Worm (Caenorhabditis elegans) whole organism, L1 larva: ENCODE results near the gene F17A9.4.
A peak's percentile ranks its signal among the peaks of the same experiment; 100 is the strongest.

ENCODE experiments used
- C04F5.9 ChIP-seq: sonication (generic microtip); optimal IDR thresholded peaks from 2 replicates; lab custom pipeline; 2016; ENCODE audit warnings: missing genetic modification characterization, missing compliant biosample characterization
- F16B12.6 ChIP-seq: fragments of 150-350 bp; optimal IDR thresholded peaks from 2 replicates; lab custom pipeline; 2014; ENCODE audit warnings: missing biosample characterization, missing genetic modification characterization
- alr-1 ChIP-seq: fragments of 200-800 bp; sonication (Bioruptor generic); optimal IDR thresholded peaks from 2 replicates; lab custom pipeline; 2018; ENCODE audit warnings: borderline replicate concordance, mild to moderate bottlenecking, missing genetic modification characterization, missing compliant biosample characterization
- aly-2 ChIP-seq: fragments of 150-350 bp; optimal IDR thresholded peaks from 2 replicates; lab custom pipeline; 2014; ENCODE audit warnings: missing biosample characterization, missing genetic modification characterization
- ama-1 ChIP-seq: fragments of 150-350 bp; optimal IDR thresholded peaks from 2 replicates; lab custom pipeline; 2014
- blmp-1 ChIP-seq: fragments of 150-350 bp; optimal IDR thresholded peaks from 2 replicates; lab custom pipeline; 2014; ENCODE audit warnings: missing biosample characterization, missing genetic modification characterization
- ceh-63 ChIP-seq: fragments of 200-800 bp; sonication (Bioruptor generic); optimal IDR thresholded peaks from 2 replicates; lab custom pipeline; 2018; ENCODE audit warnings: mild to moderate bottlenecking, missing genetic modification characterization, missing compliant biosample characterization
- ceh-8 ChIP-seq: fragments of 200-800 bp; sonication (Bioruptor generic); optimal IDR thresholded peaks from 2 replicates; lab custom pipeline; 2018; ENCODE audit warnings: mild to moderate bottlenecking, missing genetic modification characterization, moderate library complexity, missing compliant biosample characterization
- ceh-88 ChIP-seq: fragments of 200-800 bp; sonication (Bioruptor generic); IDR thresholded peaks from 2 replicates; pipeline ENCODE4 v1.3.6; 2022; ENCODE audit warnings: missing genetic modification characterization, missing compliant biosample characterization
- ceh-90 ChIP-seq: sonication (generic microtip); optimal IDR thresholded peaks from 2 replicates; lab custom pipeline; 2016; ENCODE audit warnings: missing genetic modification characterization, missing compliant biosample characterization
- ces-1 ChIP-seq: fragments of 150-350 bp; optimal IDR thresholded peaks from 2 replicates; lab custom pipeline; 2014; ENCODE audit warnings: missing biosample characterization, missing genetic modification reagents, missing genetic modification characterization
- efl-1 ChIP-seq, 4 experiments: fragments of 150-350 bp; optimal IDR thresholded peaks in 3 of 4; peaks in 1 of 4; 1 replicate in 1 of 4; 2 replicates in 3 of 4; lab custom pipeline; 2014; ENCODE audit warnings: missing biosample characterization in 2 of 4, missing genetic modification characterization in 2 of 4, missing genetic modification reagents in 2 of 4
- efl-3 ChIP-seq: fragments of 200-800 bp; sonication (Bioruptor generic); optimal IDR thresholded peaks from 2 replicates; lab custom pipeline; 2018; ENCODE audit warnings: mild to moderate bottlenecking, missing genetic modification characterization, missing compliant biosample characterization
- elt-2 ChIP-seq: sonication (generic microtip); optimal IDR thresholded peaks from 2 replicates; lab custom pipeline; 2016; ENCODE audit warnings: missing genetic modification characterization, mild to moderate bottlenecking, inconsistent platforms, missing compliant biosample characterization, missing genetic modification reagents
- ets-5 ChIP-seq: fragments of 200-800 bp; sonication (Bioruptor generic); IDR thresholded peaks from 2 replicates; pipeline ENCODE4 v1.3.6; 2022; ENCODE audit warnings: missing genetic modification characterization, missing compliant biosample characterization
- fkh-10 ChIP-seq: sonication (generic microtip); optimal IDR thresholded peaks from 2 replicates; lab custom pipeline; 2017; ENCODE audit warnings: missing biosample characterization, missing genetic modification reagents, missing genetic modification characterization
- fkh-4 ChIP-seq: sonication (generic microtip); optimal IDR thresholded peaks from 2 replicates; lab custom pipeline; 2016; ENCODE audit warnings: missing compliant biosample characterization, missing genetic modification characterization, borderline replicate concordance
- grh-1 ChIP-seq: fragments of 200-800 bp; sonication (Bioruptor generic); IDR thresholded peaks from 2 replicates; pipeline ENCODE4 v1.3.6; 2022; ENCODE audit warnings: missing genetic modification reagents, missing genetic modification characterization, missing compliant biosample characterization
- hlh-17 ChIP-seq: fragments of 200-800 bp; sonication (Bioruptor generic); optimal IDR thresholded peaks from 2 replicates; lab custom pipeline; 2018; ENCODE audit warnings: missing genetic modification characterization, mild to moderate bottlenecking, missing compliant biosample characterization, moderate library complexity, borderline replicate concordance
- irx-1 ChIP-seq: sonication (generic microtip); optimal IDR thresholded peaks from 2 replicates; lab custom pipeline; 2016; ENCODE audit warnings: missing genetic modification characterization, missing compliant biosample characterization
- isw-1 ChIP-seq: fragments of 200-800 bp; sonication (Bioruptor generic); IDR thresholded peaks from 2 replicates; pipeline ENCODE4 v1.3.6; 2022; ENCODE audit warnings: missing genetic modification characterization, missing compliant biosample characterization
- jun-1 ChIP-seq: fragments of 150-350 bp; optimal IDR thresholded peaks from 2 replicates; lab custom pipeline; 2014; ENCODE audit warnings: missing biosample characterization, missing genetic modification reagents, missing genetic modification characterization
- lin-15B ChIP-seq: fragments of 150-350 bp; sonication (generic microtip); optimal IDR thresholded peaks from 3 replicates; lab custom pipeline; 2014; ENCODE audit warnings: missing biosample characterization, missing genetic modification characterization
- lir-3 ChIP-seq: sonication (generic microtip); optimal IDR thresholded peaks from 2 replicates; lab custom pipeline; 2016; ENCODE audit warnings: mild to moderate bottlenecking, missing genetic modification characterization, moderate library complexity, missing compliant biosample characterization; ENCODE audit not compliant: poor library complexity
- mdl-1 ChIP-seq, 2 experiments: fragments of 150-350 bp; optimal IDR thresholded peaks; 2 replicates each; lab custom pipeline; 2014 to 2017; ENCODE audit warnings: missing biosample characterization in 2 of 2, missing genetic modification characterization in 2 of 2, inconsistent platforms in 1 of 2
- nhr-20 ChIP-seq: sonication (generic microtip); optimal IDR thresholded peaks from 2 replicates; lab custom pipeline; 2016; ENCODE audit warnings: mild to moderate bottlenecking, missing genetic modification characterization, missing compliant biosample characterization
- nhr-28 ChIP-seq: fragments of 150-350 bp; optimal IDR thresholded peaks from 2 replicates; lab custom pipeline; 2014; ENCODE audit warnings: missing biosample characterization, missing genetic modification characterization
- nhr-47 ChIP-seq: sonication (generic microtip); optimal IDR thresholded peaks from 2 replicates; lab custom pipeline; 2016; ENCODE audit warnings: mild to moderate bottlenecking, missing genetic modification characterization, moderate library complexity, missing compliant biosample characterization
- nhr-71 ChIP-seq: sonication (generic microtip); optimal IDR thresholded peaks from 2 replicates; lab custom pipeline; 2016; ENCODE audit warnings: mild to moderate bottlenecking, missing genetic modification characterization, moderate library complexity, missing compliant biosample characterization
- nhr-76 ChIP-seq: sonication (generic microtip); optimal IDR thresholded peaks from 2 replicates; lab custom pipeline; 2017; ENCODE audit warnings: missing biosample characterization, missing genetic modification characterization
- nhr-77 ChIP-seq: fragments of 150-350 bp; optimal IDR thresholded peaks from 2 replicates; lab custom pipeline; 2014; ENCODE audit warnings: missing biosample characterization, missing genetic modification characterization
- nhr-84 ChIP-seq: sonication (generic microtip); optimal IDR thresholded peaks from 2 replicates; lab custom pipeline; 2017; ENCODE audit warnings: missing biosample characterization, missing genetic modification characterization
- nhr-85 ChIP-seq: sonication (generic microtip); peaks from one replicate; lab custom pipeline; 2016; ENCODE audit warnings: missing genetic modification characterization, inconsistent platforms, missing compliant biosample characterization
- nhr-90 ChIP-seq: sonication (generic microtip); optimal IDR thresholded peaks from 2 replicates; lab custom pipeline; 2016; ENCODE audit warnings: mild to moderate bottlenecking, missing genetic modification characterization, missing compliant biosample characterization; ENCODE audit not compliant: poor library complexity
- pax-3 ChIP-seq: fragments of 200-800 bp; sonication (Bioruptor generic); optimal IDR thresholded peaks from 2 replicates; lab custom pipeline; 2018; ENCODE audit warnings: mild to moderate bottlenecking, missing genetic modification characterization, moderate library complexity, missing compliant biosample characterization
- rnt-1 ChIP-seq: sonication (generic microtip); optimal IDR thresholded peaks from 2 replicates; lab custom pipeline; 2016; ENCODE audit warnings: mild to moderate bottlenecking, missing genetic modification characterization, moderate library complexity, missing compliant biosample characterization
- skn-1 ChIP-seq: fragments of 150-350 bp; optimal IDR thresholded peaks from 2 replicates; lab custom pipeline; 2014; ENCODE audit warnings: missing biosample characterization, missing genetic modification characterization
- snu-23 ChIP-seq: sonication (generic microtip); optimal IDR thresholded peaks from 2 replicates; lab custom pipeline; 2016; ENCODE audit warnings: missing genetic modification characterization, missing compliant biosample characterization
- sptf-1 ChIP-seq: fragments of 150-350 bp; optimal IDR thresholded peaks from 2 replicates; lab custom pipeline; 2014; ENCODE audit warnings: missing biosample characterization, missing genetic modification characterization
- unc-130 ChIP-seq: fragments of 150-350 bp; optimal IDR thresholded peaks from 2 replicates; lab custom pipeline; 2017; ENCODE audit warnings: missing biosample characterization, missing genetic modification characterization, inconsistent platforms
- unc-30 ChIP-seq: sonication (generic microtip); optimal IDR thresholded peaks from 2 replicates; lab custom pipeline; 2017; ENCODE audit warnings: missing biosample characterization, missing genetic modification characterization
- unc-62 ChIP-seq: fragments of 150-350 bp; optimal IDR thresholded peaks from 2 replicates; lab custom pipeline; 2014; ENCODE audit warnings: missing biosample characterization, missing genetic modification reagents, missing genetic modification characterization
- unc-86 ChIP-seq: sonication (generic microtip); optimal IDR thresholded peaks from 2 replicates; lab custom pipeline; 2016; ENCODE audit warnings: missing genetic modification characterization, missing compliant biosample characterization
- xbp-1 ChIP-seq: sonication (generic microtip); optimal IDR thresholded peaks from 2 replicates; lab custom pipeline; 2016; ENCODE audit warnings: missing genetic modification characterization, missing compliant biosample characterization
- zag-1 ChIP-seq: fragments of 150-350 bp; optimal IDR thresholded peaks from 2 replicates; lab custom pipeline; 2014; ENCODE audit warnings: missing biosample characterization, missing genetic modification characterization
- zip-4 ChIP-seq: fragments of 200-800 bp; sonication (Bioruptor generic); optimal IDR thresholded peaks from 2 replicates; lab custom pipeline; 2018; ENCODE audit warnings: mild to moderate bottlenecking, missing genetic modification characterization, moderate library complexity, missing compliant biosample characterization
- ztf-11 ChIP-seq, 2 experiments: sonication (generic microtip); optimal IDR thresholded peaks; 2 replicates each; lab custom pipeline; 2016 to 2017; ENCODE audit warnings: missing genetic modification characterization in 2 of 2, missing biosample characterization in 1 of 2, missing compliant biosample characterization in 1 of 2
- ztf-4 ChIP-seq: fragments of 150-350 bp; optimal IDR thresholded peaks from 2 replicates; lab custom pipeline; 2014; ENCODE audit warnings: missing biosample characterization, missing genetic modification characterization

F17A9.4 gene

DNA sequence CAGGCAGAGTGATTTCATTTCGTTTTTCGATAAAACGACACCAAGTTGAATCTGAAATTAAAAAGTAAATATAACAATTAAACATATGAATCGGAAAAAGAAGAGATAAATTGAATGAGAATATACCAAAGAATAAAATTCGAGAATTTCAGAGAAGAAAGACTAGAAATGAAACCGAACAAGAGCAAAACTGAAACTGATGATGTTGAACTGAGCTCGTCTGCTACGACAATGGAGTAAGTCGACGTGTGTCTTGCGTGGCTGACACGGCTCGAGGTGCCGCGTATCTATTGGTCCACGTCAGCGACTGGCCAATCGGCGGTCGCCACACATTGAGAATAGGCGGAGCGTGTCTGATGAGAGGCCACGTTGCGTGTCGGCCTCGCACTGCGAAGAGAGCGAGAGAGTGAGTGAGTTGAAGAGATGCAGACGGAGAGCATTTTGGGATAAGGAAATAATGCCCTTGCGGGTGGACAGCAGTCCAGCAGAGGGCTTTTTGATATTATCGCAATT lies 9.9 kb downstream of the F17A9.4 start, which contains the start of gene crt-1 (continued):
- TF ChIP-seq mdl-1 (tag; optimal IDR thresholded peaks at IDR 0.05; lab: Kevin White, UChicago) = peak; percentile 60 to 96
- TF ChIP-seq ztf-4 (tag; lab: Kevin White, UChicago) = peak; percentile 42
- TF ChIP-seq isw-1 (GFP tag; lab: Robert Waterston, UW) = peak; percentile 95
- TF ChIP-seq fkh-4 (tag; lab: Kevin White, UChicago) = peak; percentile 66
- TF ChIP-seq F16B12.6 (tag; lab: Kevin White, UChicago) = peak; percentile 62
- peak; percentile 97 for TF ChIP-seq nhr-20 (tag; lab: Kevin White, UChicago)
- TF ChIP-seq elt-2 (tag; lab: Kevin White, UChicago) = peak; percentile 93
- peak; percentile 84 for TF ChIP-seq jun-1 (tag; lab: Kevin White, UChicago)
- TF ChIP-seq ces-1 = no peak
- TF ChIP-seq ceh-63 (GFP tag; lab: Kevin White, UChicago) = no peak
- TF ChIP-seq nhr-28 = no peak
- TF ChIP-seq hlh-17 (GFP tag; lab: Kevin White, UChicago) = no peak
- peak; percentile 52 for TF ChIP-seq aly-2
- TF ChIP-seq unc-30 = no peak
- TF ChIP-seq zag-1 = no peak
- peak; percentile 87 for TF ChIP-seq zip-4 (GFP tag; lab: Kevin White, UChicago)
- TF ChIP-seq ztf-11 (tag; optimal IDR thresholded peaks at IDR 0.05; lab: Kevin White, UChicago) = peak in 1 of 2 experiments; percentile 93
- peak; percentile 80 for TF ChIP-seq irx-1 (tag; lab: Kevin White, UChicago)
- TF ChIP-seq ama-1 = peak; percentile 53
- peak; percentile 92 for TF ChIP-seq pax-3 (tag; lab: Kevin White, UChicago)
- peak; percentile 97 for TF ChIP-seq grh-1
- no peak for TF ChIP-seq unc-62 (GFP tag; lab: Kevin White, UChicago)
- peak; percentile 96 for TF ChIP-seq snu-23 (GFP tag; lab: Kevin White, UChicago)
- peak; percentile 97 for TF ChIP-seq nhr-47 (tag; lab: Kevin White, UChicago)
- TF ChIP-seq nhr-90 (tag; lab: Kevin White, UChicago) = peak; percentile 94
- TF ChIP-seq unc-130 (tag; lab: Kevin White, UChicago) = peak; percentile 74
- peak; percentile 30 for TF ChIP-seq ceh-90 (tag; lab: Kevin White, UChicago)
- TF ChIP-seq nhr-84 (tag; lab: Kevin White, UChicago) = no peak
- TF ChIP-seq nhr-77 (tag; lab: Kevin White, UChicago) = peak; percentile 92
- no peak for TF ChIP-seq ets-5 (GFP tag; lab: Robert Waterston, UW)
- peak; percentile 74 for TF ChIP-seq fkh-10 (GFP tag; lab: Kevin White, UChicago)
- peak; percentile 44 for TF ChIP-seq ceh-88 (GFP tag; lab: Robert Waterston, UW)
- TF ChIP-seq nhr-76 = peak; percentile 71

DNA sequence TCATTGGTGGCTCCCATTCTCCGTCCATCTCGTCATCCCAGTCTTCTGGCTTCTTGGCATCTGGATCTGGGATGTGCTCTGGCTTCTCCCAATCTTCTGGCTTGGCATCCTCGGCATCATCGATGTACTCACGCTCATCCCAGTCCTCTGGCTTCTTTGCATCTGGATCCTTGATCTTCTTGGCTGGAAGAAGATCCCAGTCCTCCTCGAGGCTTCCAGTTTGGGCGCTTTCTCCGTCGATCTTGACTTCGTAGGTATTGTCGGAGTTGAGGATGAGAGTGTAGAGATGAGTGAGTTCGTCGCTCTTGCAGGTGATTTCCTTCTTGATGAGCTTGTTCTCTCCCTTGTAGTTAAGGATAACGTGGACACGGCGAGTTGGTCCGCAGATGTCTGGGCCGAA lies 10.8 kb downstream of the F17A9.4 start:
- TF ChIP-seq ets-5 (GFP tag; lab: Robert Waterston, UW) = 0 out of 2 replicates have a peak, but pooled peaks have one; percentile 58
- TF ChIP-seq nhr-85 (tag; lab: Kevin White, UChicago) = peak; percentile 35
- TF ChIP-seq sptf-1 (tag; lab: Kevin White, UChicago) = no peak
- no peak for TF ChIP-seq lin-15B (tag; lab: Kevin White, UChicago)
- peak; percentile 60 for TF ChIP-seq alr-1 (tag; lab: Kevin White, UChicago)
- TF ChIP-seq efl-1 (optimal IDR thresholded peaks at IDR 0.05; lab: Kevin White, UChicago) = no peak
- peak in 1 of 2 experiments; percentile 78 for TF ChIP-seq efl-1 (GFP tag; optimal IDR thresholded peaks at IDR 0.05 in 1 of 2; lab: Kevin White, UChicago)
- TF ChIP-seq rnt-1 (tag; lab: Kevin White, UChicago) = peak; percentile 27

DNA sequence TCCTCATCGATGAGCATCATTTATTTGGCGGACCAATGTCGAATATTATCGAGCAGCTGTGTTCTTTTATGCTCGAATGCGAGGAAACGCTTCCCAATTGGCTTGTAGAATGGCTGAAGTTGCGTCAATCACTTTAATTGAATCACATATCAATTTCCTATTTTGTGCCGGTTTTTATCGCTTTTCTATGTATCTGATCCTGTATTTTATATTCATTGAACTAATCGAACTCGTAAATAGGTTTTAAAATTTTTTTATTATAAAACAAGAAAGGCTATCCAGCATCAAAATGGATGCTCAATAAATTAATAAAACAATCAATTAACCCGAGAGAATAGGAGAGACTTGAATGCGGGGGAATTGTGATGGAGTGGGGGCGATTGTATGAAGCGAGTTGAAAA lies 11.7 kb downstream of the F17A9.4 start:
- TF ChIP-seq nhr-90 (tag; lab: Kevin White, UChicago) (peak; percentile 23), nhr-71 (tag; lab: Kevin White, UChicago) (peak; percentile 26), C04F5.9 (tag; lab: Kevin White, UChicago) (no peak), blmp-1 (tag; lab: Kevin White, UChicago) (no peak), ztf-4 (tag; lab: Kevin White, UChicago) (no peak), lir-3 (tag; lab: Kevin White, UChicago) (no peak), unc-86 (no peak), xbp-1 (tag; lab: Kevin White, UChicago) (peak; percentile 60), nhr-77 (tag; lab: Kevin White, UChicago) (no peak), ama-1 (peak; percentile 87), efl-3 (GFP tag; lab: Kevin White, UChicago) (no peak), snu-23 (GFP tag; lab: Kevin White, UChicago) (peak; percentile 16), rnt-1 (tag; lab: Kevin White, UChicago) (peak; percentile 28), ceh-8 (GFP tag; lab: Kevin White, UChicago) (no peak), fkh-10 (GFP tag; lab: Kevin White, UChicago) (no peak), alr-1 (tag; lab: Kevin White, UChicago) (no peak), aly-2 (peak; percentile 71), ets-5 (GFP tag; lab: Robert Waterston, UW) (no peak), ceh-63 (GFP tag; lab: Kevin White, UChicago) (no peak), skn-1 (tag; lab: Kevin White, UChicago) (no peak)
